Worm (Caenorhabditis elegans) whole organism, young adult: ENCODE results near the gene F01D5.10.

Source experiments
- ccch-3 ChIP-seq: fragments of 200-800 bp; sonication (Bioruptor generic); optimal IDR thresholded peaks from 2 replicates; lab custom pipeline; 2018; ENCODE audit warnings: mild to moderate bottlenecking, missing genetic modification characterization, missing compliant biosample characterization
- lsy-27 ChIP-seq: sonication (generic microtip); optimal IDR thresholded peaks from 2 replicates; lab custom pipeline; 2017; ENCODE audit warnings: missing genetic modification characterization, mild to moderate bottlenecking, missing compliant biosample characterization, antibody characterized with exemption, missing genotype, borderline replicate concordance; ENCODE audit not compliant: insufficient read depth

DNA sequence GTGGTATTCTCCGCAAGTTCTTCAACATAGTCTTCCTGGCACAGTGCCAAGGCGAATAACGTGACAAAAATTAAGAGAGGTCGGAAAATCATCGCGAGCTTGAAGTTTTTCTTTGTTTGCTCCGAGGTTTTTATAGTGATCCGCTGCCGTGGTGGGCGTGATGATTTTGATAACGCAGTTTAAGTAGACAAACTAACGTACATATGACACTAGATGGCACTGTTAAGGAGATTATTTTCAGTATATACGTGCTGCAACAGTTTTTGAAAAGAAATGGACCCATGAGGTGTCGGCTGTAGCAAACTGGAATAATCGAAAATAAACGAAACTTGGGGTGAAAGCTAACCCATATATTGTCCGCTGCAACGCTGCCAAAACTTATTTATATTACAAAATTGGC is 18.9 kb downstream of the F01D5.10 start, which contains the start of gene F01D5.5:
- no peak for TF ChIP-seq ccch-3
- no peak for TF ChIP-seq lsy-27 (tag; lab: Kevin White, UChicago)
